Fruit fly (Drosophila melanogaster) whole organism, pupa: ENCODE data around the gene Iyd.

Experiments
- CG17806 ChIP-seq: fragments of 200-800 bp; sonication (Bioruptor generic); optimal IDR thresholded peaks from 2 replicates; lab custom pipeline; 2018; ENCODE audit warnings: missing biosample characterization, mild to moderate bottlenecking, missing genetic modification characterization, moderate library complexity
- D1 ChIP-seq: fragments of 200-800 bp; sonication (Bioruptor generic); optimal IDR thresholded peaks from 2 replicates; lab custom pipeline; 2018; ENCODE audit warnings: missing biosample characterization, mild to moderate bottlenecking, missing genetic modification characterization, moderate library complexity
- EcR ChIP-seq: fragments of 200-800 bp; sonication (Bioruptor generic); optimal IDR thresholded peaks from 3 replicates; lab custom pipeline; 2019; ENCODE audit warnings: missing biosample characterization, missing genetic modification characterization, mild to moderate bottlenecking, moderate library complexity, missing genetic modification reagents
- Ets98B ChIP-seq: fragments of 200-800 bp; sonication (Bioruptor generic); IDR thresholded peaks from 2 replicates; pipeline ENCODE4 v1.3.6; 2022; ENCODE audit warnings: missing biosample characterization, missing genetic modification characterization
- gl ChIP-seq: fragments of 200-800 bp; sonication (Bioruptor generic); optimal IDR thresholded peaks from 2 replicates; lab custom pipeline; 2018; ENCODE audit warnings: missing biosample characterization, mild to moderate bottlenecking, missing genetic modification characterization
- rn ChIP-seq: fragments of 200-800 bp; sonication (Bioruptor generic); IDR thresholded peaks from 2 replicates; pipeline ENCODE4 v1.3.6; 2022; ENCODE audit warnings: missing biosample characterization, missing genetic modification characterization

dm6 chr3L:11083605-11084004 is 12.4 kb downstream of the Iyd start:
- TF ChIP-seq CG17806 (tag; lab: Kevin White, UChicago) (no peak), gl (tag; lab: Kevin White, UChicago) (no peak), rn (GFP tag; lab: Robert Waterston, UW) (no peak), Ets98B (GFP tag; lab: Robert Waterston, UW) (peak; percentile 11; the same call in 1 of the 2 replicates), EcR (GFP tag; lab: Kevin White, UChicago) (peak; percentile 15), D1 (tag; lab: Kevin White, UChicago) (no peak)
